Fruit fly (Drosophila melanogaster) whole organism, embryonic: ENCODE measurements around the gene Traf4.
A peak's percentile ranks its signal among the peaks of the same experiment; 100 is the strongest.

ENCODE experiments used
- CG10267 ChIP-seq: fragments of 200-800 bp; sonication (Bioruptor generic); optimal IDR thresholded peaks from 2 replicates; lab custom pipeline; 2018; ENCODE audit warnings: missing biosample characterization, mild to moderate bottlenecking, missing genetic modification characterization, moderate library complexity
- CG10274 ChIP-seq: fragments of 200-800 bp; sonication (Bioruptor generic); optimal IDR thresholded peaks from 3 replicates; lab custom pipeline; 2017; ENCODE audit warnings: missing biosample characterization, mild to moderate bottlenecking, missing genetic modification characterization
- CG12155 ChIP-seq: fragments of 200-800 bp; sonication (Bioruptor generic); optimal IDR thresholded peaks from 3 replicates; lab custom pipeline; 2016; ENCODE audit warnings: missing biosample characterization, missing genetic modification characterization
- CG13424 ChIP-seq: fragments of 200-800 bp; sonication (Bioruptor generic); optimal IDR thresholded peaks from 2 replicates; lab custom pipeline; 2019; ENCODE audit warnings: missing biosample characterization, mild to moderate bottlenecking, missing genetic modification characterization, moderate library complexity
- CG14860 ChIP-seq: fragments of 200-800 bp; sonication (Bioruptor generic); IDR thresholded peaks from 3 replicates; pipeline ENCODE4 v1.3.6; 2022; ENCODE audit warnings: missing biosample characterization, missing genetic modification characterization; ENCODE audit not compliant: partially characterized antibody
- CG15479 ChIP-seq: fragments of 200-800 bp; sonication (Bioruptor generic); optimal IDR thresholded peaks from 3 replicates; lab custom pipeline; 2019; ENCODE audit warnings: missing biosample characterization, mild to moderate bottlenecking, missing genetic modification characterization, moderate library complexity
- CG1602 ChIP-seq: fragments of 200-800 bp; sonication (Bioruptor generic); optimal IDR thresholded peaks from 3 replicates; lab custom pipeline; 2016; ENCODE audit warnings: missing biosample characterization, missing genetic modification characterization
- CG16815 ChIP-seq: fragments of 200-800 bp; sonication (Bioruptor generic); optimal IDR thresholded peaks from 3 replicates; lab custom pipeline; 2017; ENCODE audit warnings: missing biosample characterization, mild to moderate bottlenecking, missing genetic modification characterization
- CG17328 ChIP-seq: fragments of 200-800 bp; sonication (Bioruptor generic); IDR thresholded peaks from 2 replicates; pipeline ENCODE4 v1.3.6; 2022; ENCODE audit warnings: missing biosample characterization, missing genetic modification characterization
- CG17912 ChIP-seq: fragments of 200-800 bp; sonication (Bioruptor generic); optimal IDR thresholded peaks from 2 replicates; lab custom pipeline; 2018; ENCODE audit warnings: missing biosample characterization, mild to moderate bottlenecking, missing genetic modification characterization
- CG2199 ChIP-seq: fragments of 200-800 bp; sonication (Bioruptor generic); IDR thresholded peaks from 3 replicates; pipeline ENCODE4 v1.3.6; 2022; ENCODE audit warnings: missing biosample characterization, missing genetic modification characterization
- CG2202 ChIP-seq: fragments of 200-800 bp; sonication (Bioruptor generic); optimal IDR thresholded peaks from 2 replicates; lab custom pipeline; 2018; ENCODE audit warnings: missing biosample characterization, mild to moderate bottlenecking, missing genetic modification characterization
- CG4820 ChIP-seq: fragments of 200-800 bp; sonication (Bioruptor generic); optimal IDR thresholded peaks from 3 replicates; lab custom pipeline; 2016; ENCODE audit warnings: missing biosample characterization, missing genetic modification characterization
- CG9932 ChIP-seq: fragments of 200-800 bp; sonication (Bioruptor generic); IDR thresholded peaks from 2 replicates; pipeline ENCODE4 v1.3.6; 2022; ENCODE audit warnings: missing biosample characterization, missing genetic modification characterization
- CkIIα-i1 ChIP-seq: fragments of 200-800 bp; sonication (Bioruptor generic); IDR thresholded peaks from 2 replicates; pipeline ENCODE4 v1.3.6; 2022; ENCODE audit warnings: missing biosample characterization, missing genetic modification characterization
- D ChIP-seq, 2 experiments: fragments of 200-800 bp in 1 of 2; fragments of >200 bp in 1 of 2; sonication (Bioruptor generic) in 1 of 2; optimal IDR thresholded peaks; 2 replicates in 1 of 2; 3 replicates in 1 of 2; lab custom pipeline; 2017; ENCODE audit warnings: mild to moderate bottlenecking in 1 of 2, missing biosample characterization in 1 of 2, missing genetic modification characterization in 1 of 2, missing genetic modification reagents in 1 of 2
- Deaf1 ChIP-seq: fragments of 200-800 bp; optimal IDR thresholded peaks from 3 replicates; lab custom pipeline; 2019; ENCODE audit warnings: missing biosample characterization, mild to moderate bottlenecking, missing genetic modification characterization, moderate library complexity
- HLH4C ChIP-seq: fragments of 200-800 bp; sonication (Bioruptor generic); IDR thresholded peaks from 3 replicates; pipeline ENCODE4 v1.3.6; 2022; ENCODE audit warnings: missing biosample characterization, missing genetic modification characterization; ENCODE audit not compliant: partially characterized antibody
- Hand ChIP-seq: fragments of 200-800 bp; sonication (Bioruptor generic); optimal IDR thresholded peaks from 2 replicates; lab custom pipeline; 2017; ENCODE audit warnings: mild to moderate bottlenecking, missing biosample characterization, missing genetic modification reagents, missing genetic modification characterization
- HmgZ ChIP-seq: fragments of 200-800 bp; sonication (Bioruptor generic); optimal IDR thresholded peaks from 2 replicates; lab custom pipeline; 2018; ENCODE audit warnings: missing biosample characterization, mild to moderate bottlenecking, missing genetic modification characterization
- Hr3 ChIP-seq: fragments of 200-800 bp; sonication (Bioruptor generic); optimal IDR thresholded peaks from 3 replicates; lab custom pipeline; 2016; ENCODE audit warnings: missing biosample characterization, missing genetic modification characterization
- Hr78 ChIP-seq, 2 experiments: fragments of 200-800 bp in 1 of 2; fragments of >200 bp in 1 of 2; sonication (Bioruptor generic) in 1 of 2; optimal IDR thresholded peaks; 2 replicates each; lab custom pipeline; 2017 to 2019; ENCODE audit warnings: missing biosample characterization in 2 of 2, missing genetic modification characterization in 2 of 2, mild to moderate bottlenecking in 1 of 2, moderate library complexity in 1 of 2
- Nf-YA ChIP-seq: fragments of 200-800 bp; sonication (Bioruptor generic); IDR thresholded peaks from 2 replicates; pipeline ENCODE4 v1.3.6; 2022; ENCODE audit warnings: missing biosample characterization, missing genetic modification characterization
- Six4 ChIP-seq: fragments of 200-800 bp; sonication (Bioruptor generic); optimal IDR thresholded peaks from 2 replicates; lab custom pipeline; 2016; ENCODE audit warnings: missing biosample characterization, missing genetic modification characterization
- Sry-δ ChIP-seq: fragments of 200-800 bp; sonication (Bioruptor generic); optimal IDR thresholded peaks from 2 replicates; lab custom pipeline; 2016; ENCODE audit warnings: missing biosample characterization, missing genetic modification characterization
- ara ChIP-seq: fragments of 200-800 bp; sonication (Bioruptor generic); IDR thresholded peaks from 2 replicates; pipeline ENCODE4 v1.3.6; 2022; ENCODE audit warnings: missing biosample characterization, missing genetic modification characterization
- cad ChIP-seq: fragments of >200 bp; optimal IDR thresholded peaks from 2 replicates; lab custom pipeline; 2017; ENCODE audit warnings: missing biosample characterization, missing genetic modification characterization
- crc ChIP-seq: fragments of 200-800 bp; sonication (Bioruptor generic); optimal IDR thresholded peaks from 2 replicates; lab custom pipeline; 2016; ENCODE audit warnings: missing biosample characterization, missing genetic modification characterization
- dimm ChIP-seq: fragments of 200-800 bp; sonication (Bioruptor generic); IDR thresholded peaks from 2 replicates; pipeline ENCODE4 v1.3.6; 2022; ENCODE audit warnings: missing biosample characterization, missing genetic modification characterization
- fd64A ChIP-seq: fragments of 200-800 bp; sonication (Bioruptor generic); optimal IDR thresholded peaks from 3 replicates; lab custom pipeline; 2018; ENCODE audit warnings: missing biosample characterization, mild to moderate bottlenecking, missing genetic modification characterization
- luna ChIP-seq: fragments of 200-800 bp; sonication (Bioruptor generic); optimal IDR thresholded peaks from 2 replicates; lab custom pipeline; 2016; ENCODE audit warnings: missing biosample characterization, missing genetic modification characterization
- nmo ChIP-seq: fragments of 200-800 bp; sonication (Bioruptor generic); optimal IDR thresholded peaks from 2 replicates; lab custom pipeline; 2018; ENCODE audit warnings: missing biosample characterization, mild to moderate bottlenecking, missing genetic modification characterization, moderate library complexity
- nom ChIP-seq: fragments of 200-800 bp; sonication (Bioruptor generic); optimal IDR thresholded peaks from 2 replicates; lab custom pipeline; 2017; ENCODE audit warnings: missing biosample characterization, missing genetic modification characterization, mild to moderate bottlenecking, moderate library complexity, missing genetic modification reagents
- prd ChIP-seq, 3 experiments: fragments of >200 bp in 2 of 3; fragments of 200-800 bp in 1 of 3; sonication (Bioruptor generic) in 1 of 3; optimal IDR thresholded peaks in 2 of 3; IDR thresholded peaks in 1 of 3; 2 replicates in 2 of 3; 3 replicates in 1 of 3; pipeline versions ENCODE4 v1.3.6 to Lab custom; 2017 to 2022; ENCODE audit warnings: missing biosample characterization in 1 of 3, missing genetic modification characterization in 1 of 3
- psq ChIP-seq: fragments of 200-800 bp; sonication (Bioruptor generic); optimal IDR thresholded peaks from 2 replicates; lab custom pipeline; 2017; ENCODE audit warnings: missing biosample characterization, missing genetic modification characterization
- repo ChIP-seq: fragments of 200-800 bp; sonication (Bioruptor generic); optimal IDR thresholded peaks from 2 replicates; lab custom pipeline; 2016; ENCODE audit warnings: missing biosample characterization, missing genetic modification characterization
- sens ChIP-seq: fragments of 200-800 bp; sonication (Bioruptor generic); peaks from one replicate; lab custom pipeline; 2016; ENCODE audit warnings: missing biosample characterization, missing genetic modification characterization
- slou ChIP-seq: fragments of 200-800 bp; sonication (Bioruptor generic); optimal IDR thresholded peaks from 3 replicates; lab custom pipeline; 2016; ENCODE audit warnings: missing biosample characterization, missing genetic modification characterization
- sna ChIP-seq: fragments of 200-800 bp; sonication (Bioruptor generic); IDR thresholded peaks from 2 replicates; pipeline ENCODE4 v1.3.6; 2022; ENCODE audit warnings: missing biosample characterization, missing genetic modification characterization; ENCODE audit not compliant: partially characterized antibody
- sr ChIP-seq: fragments of 200-800 bp; sonication (Bioruptor generic); IDR thresholded peaks from 3 replicates; pipeline ENCODE4 v1.3.6; 2022; ENCODE audit warnings: missing biosample characterization, missing genetic modification characterization
- ssp ChIP-seq: fragments of 200-800 bp; sonication (Bioruptor generic); IDR thresholded peaks from 2 replicates; pipeline ENCODE4 v1.3.6; 2022; ENCODE audit warnings: missing biosample characterization, missing genetic modification characterization
- tll ChIP-seq, 2 experiments: fragments of 200-800 bp in 1 of 2; fragments of >200 bp in 1 of 2; sonication (Bioruptor generic) in 1 of 2; optimal IDR thresholded peaks; 2 replicates each; lab custom pipeline; 2017 to 2019; ENCODE audit warnings: missing biosample characterization in 2 of 2, missing genetic modification characterization in 2 of 2, mild to moderate bottlenecking in 1 of 2, moderate library complexity in 1 of 2
- toy ChIP-seq: fragments of 200-800 bp; sonication (Bioruptor generic); IDR thresholded peaks from 2 replicates; pipeline ENCODE4 v1.3.6; 2022; ENCODE audit warnings: missing biosample characterization, missing genetic modification characterization
- twi ChIP-seq: fragments of 200-800 bp; optimal IDR thresholded peaks from 2 replicates; lab custom pipeline; 2019; ENCODE audit warnings: missing biosample characterization, mild to moderate bottlenecking, missing genetic modification characterization, moderate library complexity
- unc-4 ChIP-seq: fragments of 200-800 bp; sonication (Bioruptor generic); IDR thresholded peaks from 2 replicates; pipeline ENCODE4 v1.3.6; 2022; ENCODE audit warnings: missing biosample characterization, missing genetic modification characterization; ENCODE audit not compliant: partially characterized antibody
- vnd ChIP-seq: fragments of 200-800 bp; sonication (Bioruptor generic); IDR thresholded peaks from 3 replicates; pipeline ENCODE4 v1.3.6; 2022; ENCODE audit warnings: missing biosample characterization, missing genetic modification characterization; ENCODE audit not compliant: partially characterized antibody
- zen ChIP-seq: fragments of 200-800 bp; sonication (Bioruptor generic); optimal IDR thresholded peaks from 3 replicates; lab custom pipeline; 2018; ENCODE audit warnings: missing biosample characterization, mild to moderate bottlenecking, missing genetic modification characterization, moderate library complexity

The Traf4 gene

dm6 chr2L:4366652-4367051 is 4.9 kb downstream of the Traf4 start:
- TF ChIP-seq crc (GFP tag; lab: Kevin White, UChicago) (no peak), nmo (GFP tag; lab: Kevin White, UChicago) (no peak), unc-4 (GFP tag; lab: Robert Waterston, UW) (no peak), luna (GFP tag; lab: Kevin White, UChicago) (no peak), zen (tag; lab: Kevin White, UChicago) (peak; percentile 88), cad (GFP tag; lab: Kevin White, UChicago) (peak; percentile 68), tll (GFP tag; optimal IDR thresholded peaks at IDR 0.05; lab: Kevin White, UChicago) (peak in 1 of 2 experiments; percentile 86), ssp (GFP tag; lab: Robert Waterston, UW) (no peak), CG9932 (no peak), CG12155 (GFP tag; lab: Kevin White, UChicago) (no peak), psq (GFP tag; lab: Kevin White, UChicago) (no peak), CG17912 (no peak), twi (tag; lab: Kevin White, UChicago) (peak; percentile 88), CG15479 (GFP tag; lab: Kevin White, UChicago) (peak; percentile 95), Nf-YA (no peak), repo (GFP tag; lab: Kevin White, UChicago) (no peak), CG17328 (GFP tag; lab: Robert Waterston, UW) (no peak), toy (GFP tag; lab: Robert Waterston, UW) (no peak), HLH4C (no peak), ara (GFP tag; lab: Robert Waterston, UW) (no peak), vnd (GFP tag; lab: Robert Waterston, UW) (no peak)

dm6 chr2L:4368553-4369268 is 7.0 kb downstream of the Traf4 start:
- TF ChIP-seq twi (tag; lab: Kevin White, UChicago) (peak; percentile 59), Hr3 (GFP tag; lab: Kevin White, UChicago) (no peak), Hr78 (GFP tag; optimal IDR thresholded peaks at IDR 0.05; lab: Kevin White, UChicago) (peak in 1 of 2 experiments; percentile 29), sens (no peak), Deaf1 (tag; lab: Kevin White, UChicago) (no peak), Hand (GFP tag; lab: Kevin White, UChicago) (no peak), Sry-δ (GFP tag; lab: Kevin White, UChicago) (no peak), crc (GFP tag; lab: Kevin White, UChicago) (no peak), D (optimal IDR thresholded peaks at IDR 0.05; lab: Kevin White, UChicago) (peak; percentile 87), D (GFP tag; optimal IDR thresholded peaks at IDR 0.05; lab: Kevin White, UChicago) (peak; percentile 4), sna (GFP tag; lab: Robert Waterston, UW) (no peak), CG1602 (no peak), zen (tag; lab: Kevin White, UChicago) (peak; percentile 93), CkIIα-i1 (GFP tag; lab: Robert Waterston, UW) (no peak), prd (optimal IDR thresholded peaks at IDR 0.05; lab: Kevin White, UChicago) (no peak), prd (GFP tag; IDR thresholded peaks at IDR 0.05; lab: Robert Waterston, UW) (peak; percentile 71; the same call in 2 of the 3 replicates), dimm (no peak), CG2202 (no peak), CG10274 (GFP tag; lab: Kevin White, UChicago) (peak; percentile 5), CG4820 (no peak), sr (GFP tag; lab: Robert Waterston, UW) (no peak), CG13424 (tag; lab: Kevin White, UChicago) (no peak), fd64A (GFP tag; lab: Kevin White, UChicago) (no peak), nom (GFP tag; lab: Kevin White, UChicago) (no peak), Six4 (no peak), HmgZ (tag; lab: Kevin White, UChicago) (no peak), CG10267 (tag; lab: Kevin White, UChicago) (no peak), slou (GFP tag; lab: Kevin White, UChicago) (no peak), CG14860 (GFP tag; lab: Robert Waterston, UW) (no peak), CG2199 (GFP tag; lab: Robert Waterston, UW) (no peak), CG16815 (no peak)
